Worm (Caenorhabditis elegans): ENCODE measurements around the gene mlc-3.

The mlc-3 gene

DNA sequence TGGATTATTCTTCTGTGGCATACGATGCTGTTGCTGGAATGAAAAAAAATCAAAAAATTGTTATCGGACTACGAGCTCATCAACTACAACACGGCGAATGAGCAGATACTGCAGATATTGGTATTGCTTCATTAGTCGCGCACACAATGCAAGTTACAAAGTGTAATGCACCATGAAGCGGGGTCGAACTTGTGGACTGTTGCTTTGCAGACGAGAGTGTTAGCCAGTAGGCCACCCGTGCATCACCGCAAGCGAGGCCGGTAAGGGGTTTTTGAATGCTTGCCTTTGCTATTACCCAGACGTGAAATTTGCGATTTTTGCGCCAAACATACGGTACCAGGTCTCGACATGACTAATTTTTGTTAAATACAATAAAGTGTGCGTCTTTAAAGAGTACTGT is 37.2 kb downstream of the mlc-3 start (continued):
- no peak for TF ChIP-seq daf-8 (GFP tag; IDR thresholded peaks at IDR 0.05)
- TF ChIP-seq T20F7.1 (GFP tag; optimal IDR thresholded peaks at IDR 0.05): no peak
- peak; percentile 35; the same call in 1 of the 2 replicates for TF ChIP-seq set-16 (GFP tag; IDR thresholded peaks at IDR 0.05)
- no peak for TF ChIP-seq zag-1 (tag; optimal IDR thresholded peaks at IDR 0.05)

DNA sequence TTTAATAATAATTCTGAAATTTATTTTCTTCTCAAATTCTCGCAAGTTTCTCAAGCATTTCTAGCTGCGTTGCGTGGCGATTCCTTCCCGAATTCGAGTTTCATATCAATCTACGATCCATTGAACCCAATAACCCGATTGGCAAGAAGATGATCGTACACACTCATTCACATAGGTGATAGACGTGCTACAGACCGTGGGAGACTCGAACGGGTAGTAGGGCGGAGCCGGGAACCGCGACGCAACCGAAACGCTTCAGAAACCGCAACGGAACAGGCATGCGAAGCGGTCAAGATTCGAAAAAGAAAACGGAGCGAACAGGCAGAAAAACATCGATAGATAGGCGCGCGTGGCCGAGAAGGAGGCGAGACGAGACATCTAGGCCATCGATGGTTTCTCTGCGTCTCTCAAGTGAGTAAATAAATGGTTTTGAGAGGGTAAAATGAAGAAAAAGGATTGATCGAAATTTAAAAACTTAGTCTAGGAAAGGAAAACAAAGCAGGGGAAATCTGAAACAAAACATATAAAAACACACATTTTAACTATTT is 38.7 kb downstream of the mlc-3 start, which contains the start of gene madf-11:
madf-11 (minus strand) TSS at position 51 of the 548 bp plus-strand sequence.
- TF ChIP-seq hif-1 (tag; optimal IDR thresholded peaks at IDR 0.05) (peak in 1 of 2 experiments; percentile 90), Y48G9A.11 (GFP tag; IDR thresholded peaks at IDR 0.05) (no peak), fos-1 (tag; optimal IDR thresholded peaks at IDR 0.05) (no peak), jun-1 (tag; optimal IDR thresholded peaks at IDR 0.05) (peak; percentile 1), daf-8 (GFP tag; IDR thresholded peaks at IDR 0.05) (no peak), unc-62 (GFP tag; optimal IDR thresholded peaks at IDR 0.05 in 1 of 2) (peak in 1 of 2 experiments; percentile 98), unc-62 (tag; optimal IDR thresholded peaks at IDR 0.05) (no peak), ztf-7 (tag; optimal IDR thresholded peaks at IDR 0.05) (no peak), mep-1 (tag; optimal IDR thresholded peaks at IDR 0.05) (peak; percentile 76), ZK337.2 (GFP tag; IDR thresholded peaks at IDR 0.05) (peak; percentile 22; the same call in 1 of the 2 replicates), F26F4.8 (GFP tag; conservative IDR thresholded peaks at IDR 0.05) (no peak), nhr-48 (tag; optimal IDR thresholded peaks at IDR 0.05) (peak; percentile 17), R02D3.7 (tag; optimal IDR thresholded peaks at IDR 0.05) (no peak), madf-9 (GFP tag; conservative IDR thresholded peaks at IDR 0.05) (0 out of 2 replicates have a peak, but pooled peaks have one; percentile 44), ceh-20 (GFP tag; IDR thresholded peaks at IDR 0.05) (0 out of 2 replicates have a peak, but pooled peaks have one; percentile 41), lin-15B (tag; optimal IDR thresholded peaks at IDR 0.05) (peak; percentile 41), dpl-1 (GFP tag; optimal IDR thresholded peaks at IDR 0.05) (peak; percentile 74), zip-2 (tag; optimal IDR thresholded peaks at IDR 0.05) (no peak), tra-1 (GFP tag; IDR thresholded peaks at IDR 0.05) (0 out of 2 replicates have a peak, but pooled peaks have one; percentile 12), nhr-28 (tag; optimal IDR thresholded peaks at IDR 0.05) (peak; percentile 77), set-16 (GFP tag; IDR thresholded peaks at IDR 0.05) (peak; percentile 60), zag-1 (tag; optimal IDR thresholded peaks at IDR 0.05) (no peak), vab-7 (GFP tag; IDR thresholded peaks at IDR 0.05) (0 out of 2 replicates have a peak, but pooled peaks have one; percentile 26), ama-1 (optimal IDR thresholded peaks at IDR 0.05) (no peak), lsy-2 (tag; optimal IDR thresholded peaks at IDR 0.05) (peak in 1 of 2 experiments; percentile 82), lin-29 (GFP tag; IDR thresholded peaks at IDR 0.05) (no peak), zfp-3 (GFP tag; conservative IDR thresholded peaks at IDR 0.05) (no peak), mxl-2 (GFP tag; conservative IDR thresholded peaks at IDR 0.05) (no peak), lir-3 (tag; optimal IDR thresholded peaks at IDR 0.05) (no peak), lin-38 (GFP tag; IDR thresholded peaks at IDR 0.05) (peak; percentile 52), arid-1 (GFP tag; conservative IDR thresholded peaks at IDR 0.05) (peak; percentile 64; the same call in 1 of the 2 replicates), mdl-1 (tag; optimal IDR thresholded peaks at IDR 0.05) (peak in 1 of 2 experiments; percentile 70), ztf-11 (tag; optimal IDR thresholded peaks at IDR 0.05) (no peak), snpc-1.2 (GFP tag; IDR thresholded peaks at IDR 0.05) (no peak; the same call in 1 of the 2 replicates), unc-130 (GFP tag; optimal IDR thresholded peaks at IDR 0.05) (peak; percentile 7), nhr-11 (tag; optimal IDR thresholded peaks at IDR 0.05) (peak; percentile 45), pqm-1 (tag; optimal IDR thresholded peaks at IDR 0.05) (peak; percentile 2), hlh-30 (tag; optimal IDR thresholded peaks at IDR 0.05; ENCODE audit: insufficient read depth) (peak; percentile 63), rbr-2 (tag; optimal IDR thresholded peaks at IDR 0.05) (peak; percentile 73), ceh-82 (tag; optimal IDR thresholded peaks at IDR 0.05) (no peak), hlh-11 (tag; optimal IDR thresholded peaks at IDR 0.05) (peak; percentile 74), lim-7 (GFP tag; IDR thresholded peaks at IDR 0.05) (no peak), T26A8.4 (GFP tag; IDR thresholded peaks at IDR 0.05) (peak; percentile 37; the same call in 1 of the 2 replicates), hmg-1.1 (GFP tag; IDR thresholded peaks at IDR 0.05) (peak; percentile 71), mes-2 (tag; optimal IDR thresholded peaks at IDR 0.05; ENCODE audit: poor library complexity, severe bottlenecking) (peak; percentile 96), D1046.2 (GFP tag; IDR thresholded peaks at IDR 0.05) (0 out of 2 replicates have a peak, but pooled peaks have one; percentile 23), mdt-29 (GFP tag; IDR thresholded peaks at IDR 0.05) (no peak)
